Fruit fly (Drosophila melanogaster): ENCODE measurements around the gene Cht7.

DNA sequence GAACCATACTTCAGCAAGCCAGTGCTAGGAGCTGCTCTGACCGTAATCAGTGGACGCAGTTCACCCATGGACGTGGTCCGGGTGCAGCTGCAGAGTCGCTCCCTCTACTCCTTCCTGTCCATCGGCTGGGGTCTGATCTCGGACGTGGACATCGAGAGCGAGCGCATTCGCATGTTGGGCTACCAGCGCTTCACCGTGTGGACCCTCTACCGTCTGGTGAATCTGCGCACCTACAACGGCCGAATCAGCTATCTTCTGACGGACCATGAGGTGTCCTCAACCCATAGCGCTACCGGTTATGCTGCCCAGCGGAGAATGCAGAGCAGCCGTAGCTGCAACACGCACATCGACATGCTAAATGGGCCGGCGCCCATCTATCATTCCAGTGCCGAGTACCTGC, 58.1 kb downstream of the Cht7 start:
- TF ChIP-seq unc-4 (GFP tag; IDR thresholded peaks at IDR 0.05; ENCODE audit: partially characterized antibody), result no peak
- TF ChIP-seq CG34224 (GFP tag; IDR thresholded peaks at IDR 0.05; ENCODE audit: partially characterized antibody), result no peak
- no peak for TF ChIP-seq CG14710 (tag; optimal IDR thresholded peaks at IDR 0.05)
- TF ChIP-seq corto (GFP tag; optimal IDR thresholded peaks at IDR 0.05), result no peak
- TF ChIP-seq ci (GFP tag; IDR thresholded peaks at IDR 0.05), result no peak
- no peak for TF ChIP-seq Aef1 (GFP tag; IDR thresholded peaks at IDR 0.05)
- TF ChIP-seq Ets97D (GFP tag; optimal IDR thresholded peaks at IDR 0.05), result no peak
- TF ChIP-seq CG3407 (GFP tag; optimal IDR thresholded peaks at IDR 0.05), result no peak
- TF ChIP-seq Nf-YC (tag; optimal IDR thresholded peaks at IDR 0.05), result no peak
- no peak for TF ChIP-seq Rx (GFP tag; IDR thresholded peaks at IDR 0.05)
- TF ChIP-seq org-1 (GFP tag; optimal IDR thresholded peaks at IDR 0.05), result no peak
- no peak for TF ChIP-seq Six4 (GFP tag; optimal IDR thresholded peaks at IDR 0.05)

Measured in whole organism, embryonic.